Fruit fly (Drosophila melanogaster) whole organism, prepupa: ENCODE results near the gene CG13721.

Experiments
- Blimp-1 ChIP-seq: fragments of 200-800 bp; sonication (Bioruptor generic); optimal IDR thresholded peaks from 3 replicates; lab custom pipeline; 2017; ENCODE audit warnings: missing biosample characterization, missing genetic modification characterization, mild to moderate bottlenecking, moderate library complexity, missing genetic modification reagents
- CG10631 ChIP-seq: fragments of 200-800 bp; sonication (Bioruptor generic); optimal IDR thresholded peaks from 2 replicates; lab custom pipeline; 2016; ENCODE audit warnings: missing biosample characterization, missing genetic modification characterization
- CG10669 ChIP-seq: fragments of 200-800 bp; sonication (Bioruptor generic); optimal IDR thresholded peaks from 3 replicates; lab custom pipeline; 2018; ENCODE audit warnings: missing biosample characterization, mild to moderate bottlenecking, missing genetic modification characterization, moderate library complexity
- CG11762 ChIP-seq: fragments of 200-800 bp; sonication (Bioruptor generic); optimal IDR thresholded peaks from 3 replicates; lab custom pipeline; 2016; ENCODE audit warnings: missing biosample characterization, missing genetic modification characterization; ENCODE audit not compliant: insufficient read depth
- CG15336 ChIP-seq: fragments of 200-800 bp; sonication (Bioruptor generic); IDR thresholded peaks from 2 replicates; pipeline ENCODE4 v1.3.6; 2022; ENCODE audit warnings: missing biosample characterization, missing genetic modification characterization
- CG1621 ChIP-seq: fragments of 200-800 bp; sonication (Bioruptor generic); optimal IDR thresholded peaks from 3 replicates; lab custom pipeline; 2018; ENCODE audit warnings: missing biosample characterization, mild to moderate bottlenecking, missing genetic modification characterization
- CG3032 ChIP-seq: fragments of 200-800 bp; optimal IDR thresholded peaks from 2 replicates; lab custom pipeline; 2019; ENCODE audit warnings: missing biosample characterization, mild to moderate bottlenecking, missing genetic modification characterization, moderate library complexity
- CG32006 ChIP-seq: fragments of 200-800 bp; sonication (Bioruptor generic); optimal IDR thresholded peaks from 3 replicates; lab custom pipeline; 2017; ENCODE audit warnings: missing biosample characterization, mild to moderate bottlenecking, missing genetic modification characterization
- CG34406 ChIP-seq: fragments of 200-800 bp; sonication (Bioruptor generic); optimal IDR thresholded peaks from 3 replicates; lab custom pipeline; 2016; ENCODE audit warnings: missing biosample characterization, missing genetic modification characterization
- CG3919 ChIP-seq: fragments of 200-800 bp; sonication (Bioruptor generic); optimal IDR thresholded peaks from 3 replicates; lab custom pipeline; 2016; ENCODE audit warnings: missing biosample characterization, missing genetic modification characterization
- CG4318 ChIP-seq: fragments of 200-800 bp; sonication (Bioruptor generic); optimal IDR thresholded peaks from 3 replicates; lab custom pipeline; 2017; ENCODE audit warnings: missing biosample characterization, mild to moderate bottlenecking, missing genetic modification characterization
- CG6163 ChIP-seq: fragments of 200-800 bp; sonication (Bioruptor generic); IDR thresholded peaks from 3 replicates; pipeline ENCODE4 v1.3.6; 2022; ENCODE audit warnings: missing biosample characterization, missing genetic modification characterization
- CG6276 ChIP-seq: fragments of 200-800 bp; sonication (Bioruptor generic); optimal IDR thresholded peaks from 2 replicates; lab custom pipeline; 2017; ENCODE audit warnings: missing biosample characterization, mild to moderate bottlenecking, missing genetic modification characterization
- CG6792 ChIP-seq: fragments of 200-800 bp; sonication (Bioruptor generic); optimal IDR thresholded peaks from 3 replicates; lab custom pipeline; 2016; ENCODE audit warnings: missing biosample characterization, missing genetic modification characterization
- CG6808 ChIP-seq: fragments of 200-800 bp; sonication (Bioruptor generic); optimal IDR thresholded peaks from 3 replicates; lab custom pipeline; 2017; ENCODE audit warnings: missing biosample characterization, missing genetic modification characterization, mild to moderate bottlenecking, moderate library complexity, missing genetic modification reagents
- CG7368 ChIP-seq: fragments of 200-800 bp; sonication (Bioruptor generic); optimal IDR thresholded peaks from 3 replicates; lab custom pipeline; 2016; ENCODE audit warnings: missing biosample characterization, missing genetic modification characterization
- CG8119 ChIP-seq: fragments of 200-800 bp; sonication (Bioruptor generic); IDR thresholded peaks from 3 replicates; pipeline ENCODE4 v1.3.6; 2022; ENCODE audit warnings: missing biosample characterization, missing genetic modification characterization
- CG8632 ChIP-seq: fragments of 200-800 bp; sonication (Bioruptor generic); optimal IDR thresholded peaks from 3 replicates; lab custom pipeline; 2016; ENCODE audit warnings: missing biosample characterization, missing genetic modification characterization
- CG9139 ChIP-seq: fragments of 200-800 bp; sonication (Bioruptor generic); optimal IDR thresholded peaks from 3 replicates; lab custom pipeline; 2017; ENCODE audit warnings: missing biosample characterization, mild to moderate bottlenecking, missing genetic modification characterization
- Eip75B ChIP-seq: fragments of 200-800 bp; sonication (Bioruptor generic); optimal IDR thresholded peaks from 3 replicates; lab custom pipeline; 2016; ENCODE audit warnings: missing biosample characterization, missing genetic modification characterization
- Eip78C ChIP-seq: fragments of 200-800 bp; sonication (Bioruptor generic); peaks from one replicate; lab custom pipeline; 2016; ENCODE audit warnings: missing biosample characterization, missing genetic modification characterization
- Ets21C ChIP-seq: fragments of 200-800 bp; sonication (Bioruptor generic); optimal IDR thresholded peaks from 3 replicates; lab custom pipeline; 2016; ENCODE audit warnings: missing biosample characterization, missing genetic modification characterization
- Ets96B ChIP-seq: fragments of 200-800 bp; optimal IDR thresholded peaks from 2 replicates; lab custom pipeline; 2019; ENCODE audit warnings: missing biosample characterization, mild to moderate bottlenecking, missing genetic modification characterization, moderate library complexity
- Gug ChIP-seq: fragments of 200-800 bp; sonication (Bioruptor generic); IDR thresholded peaks from 2 replicates; pipeline ENCODE4 v1.3.6; 2022; ENCODE audit warnings: missing biosample characterization, missing genetic modification characterization
- Hr38 ChIP-seq: sonication (Bioruptor generic); optimal IDR thresholded peaks from 2 replicates; lab custom pipeline; 2016; ENCODE audit warnings: missing biosample characterization, missing genetic modification characterization
- Hr39 ChIP-seq: fragments of 200-800 bp; sonication (Bioruptor generic); optimal IDR thresholded peaks from 2 replicates; lab custom pipeline; 2016; ENCODE audit warnings: missing biosample characterization, missing genetic modification characterization
- Lpt ChIP-seq: fragments of 200-800 bp; sonication (Bioruptor generic); optimal IDR thresholded peaks from 3 replicates; lab custom pipeline; 2016; ENCODE audit warnings: missing biosample characterization, missing genetic modification characterization
- Met ChIP-seq: fragments of 200-800 bp; sonication (Bioruptor generic); optimal IDR thresholded peaks from 3 replicates; lab custom pipeline; 2016; ENCODE audit warnings: missing biosample characterization, missing genetic modification characterization
- OdsH ChIP-seq: fragments of 200-800 bp; sonication (Bioruptor generic); optimal IDR thresholded peaks from 3 replicates; lab custom pipeline; 2016; ENCODE audit warnings: missing biosample characterization, missing genetic modification characterization
- Smox ChIP-seq: fragments of 200-800 bp; sonication (Bioruptor generic); optimal IDR thresholded peaks from 3 replicates; lab custom pipeline; 2016; ENCODE audit warnings: missing biosample characterization, missing genetic modification characterization
- Sox102F ChIP-seq: fragments of 200-800 bp; sonication (Bioruptor generic); optimal IDR thresholded peaks from 2 replicates; lab custom pipeline; 2016; ENCODE audit warnings: missing biosample characterization, mild to moderate bottlenecking, missing genetic modification characterization
- Sox14 ChIP-seq: fragments of 200-800 bp; sonication (Bioruptor generic); optimal IDR thresholded peaks from 3 replicates; lab custom pipeline; 2016; ENCODE audit warnings: missing biosample characterization, missing genetic modification characterization
- acj6 ChIP-seq: fragments of 200-800 bp; sonication (Bioruptor generic); optimal IDR thresholded peaks from 3 replicates; lab custom pipeline; 2016; ENCODE audit warnings: missing biosample characterization, missing genetic modification characterization
- cyc ChIP-seq: fragments of 200-800 bp; sonication (Bioruptor generic); optimal IDR thresholded peaks from 3 replicates; lab custom pipeline; 2016; ENCODE audit warnings: missing biosample characterization, missing genetic modification characterization
- dac ChIP-seq: fragments of 200-800 bp; sonication (Bioruptor generic); optimal IDR thresholded peaks from 2 replicates; lab custom pipeline; 2017; ENCODE audit warnings: missing biosample characterization, mild to moderate bottlenecking, missing genetic modification characterization
- eg ChIP-seq: fragments of 200-800 bp; sonication (Bioruptor generic); IDR thresholded peaks from 3 replicates; pipeline ENCODE4 v1.3.6; 2022; ENCODE audit warnings: missing biosample characterization, missing genetic modification characterization
- esn ChIP-seq: fragments of 200-800 bp; sonication (Bioruptor generic); optimal IDR thresholded peaks from 2 replicates; lab custom pipeline; 2016; ENCODE audit warnings: missing biosample characterization, mild to moderate bottlenecking, missing genetic modification characterization, moderate library complexity
- fd59A ChIP-seq: fragments of 200-800 bp; sonication (Bioruptor generic); optimal IDR thresholded peaks from 2 replicates; lab custom pipeline; 2017; ENCODE audit warnings: missing biosample characterization, mild to moderate bottlenecking, missing genetic modification characterization, missing genetic modification reagents
- fd85E ChIP-seq: fragments of 200-800 bp; sonication (Bioruptor generic); optimal IDR thresholded peaks from 3 replicates; lab custom pipeline; 2016; ENCODE audit warnings: missing biosample characterization, missing genetic modification characterization
- fkh ChIP-seq: fragments of 200-800 bp; sonication (Bioruptor generic); optimal IDR thresholded peaks from 3 replicates; lab custom pipeline; 2017; ENCODE audit warnings: missing biosample characterization, mild to moderate bottlenecking, missing genetic modification characterization, moderate library complexity
- lz ChIP-seq: fragments of 200-800 bp; sonication (Bioruptor generic); optimal IDR thresholded peaks from 3 replicates; lab custom pipeline; 2016; ENCODE audit warnings: missing biosample characterization, missing genetic modification characterization
- net ChIP-seq: fragments of 200-800 bp; sonication (Bioruptor generic); optimal IDR thresholded peaks from 3 replicates; lab custom pipeline; 2016; ENCODE audit warnings: missing biosample characterization, missing genetic modification characterization
- pdm3 ChIP-seq: fragments of 200-800 bp; sonication (Bioruptor generic); optimal IDR thresholded peaks from 3 replicates; lab custom pipeline; 2016; ENCODE audit warnings: missing biosample characterization, missing genetic modification characterization
- salr ChIP-seq, 2 experiments: fragments of 200-800 bp; sonication (Bioruptor generic); optimal IDR thresholded peaks; 3 replicates each; lab custom pipeline; 2016 to 2018; ENCODE audit warnings: missing biosample characterization in 2 of 2, missing genetic modification characterization in 2 of 2, mild to moderate bottlenecking in 1 of 2
- ss ChIP-seq, 2 experiments: fragments of 200-800 bp; sonication (Bioruptor generic); optimal IDR thresholded peaks; 2 replicates in 1 of 2; 3 replicates in 1 of 2; lab custom pipeline; 2017 to 2018; ENCODE audit warnings: mild to moderate bottlenecking in 2 of 2, missing biosample characterization in 2 of 2, missing genetic modification characterization in 2 of 2, moderate library complexity in 1 of 2
- svp ChIP-seq: fragments of 200-800 bp; sonication (Bioruptor generic); peaks from one replicate; lab custom pipeline; 2016; ENCODE audit warnings: missing biosample characterization, missing genetic modification characterization
- topi ChIP-seq: fragments of 200-800 bp; sonication (Bioruptor generic); optimal IDR thresholded peaks from 3 replicates; lab custom pipeline; 2016; ENCODE audit warnings: missing biosample characterization, missing genetic modification characterization

CG13721 gene

dm6 chr3L:4532841-4533619, 35.5 kb upstream of the CG13721 start, which contains the start of gene CG11353:
CG11353 (plus strand) TSS chr3L:4533170.
- TF ChIP-seq salr (GFP tag; optimal IDR thresholded peaks at IDR 0.05; lab: Kevin White, UChicago) (no peak), CG6163 (GFP tag; lab: Robert Waterston, UW) (0 out of 3 replicates have a peak, but pooled peaks have one; percentile 20), Eip78C (GFP tag; lab: Kevin White, UChicago) (peak; percentile 41), Met (GFP tag; lab: Kevin White, UChicago) (no peak), CG4318 (GFP tag; lab: Kevin White, UChicago) (no peak), CG34406 (GFP tag; lab: Kevin White, UChicago) (peak; percentile 9), CG6276 (GFP tag; lab: Kevin White, UChicago) (no peak), svp (GFP tag; lab: Kevin White, UChicago) (peak; percentile 28), CG9139 (GFP tag; lab: Kevin White, UChicago) (no peak), Blimp-1 (GFP tag; lab: Kevin White, UChicago) (peak; percentile 85), CG6808 (GFP tag; lab: Kevin White, UChicago) (no peak), CG1621 (tag; lab: Kevin White, UChicago) (peak; percentile 44), fkh (peak; percentile 41)

- no peak for TF ChIP-seq Smox (GFP tag; lab: Kevin White, UChicago)
- no peak for TF ChIP-seq pdm3 (GFP tag; lab: Kevin White, UChicago)
- TF ChIP-seq Eip75B (GFP tag; lab: Kevin White, UChicago): no peak
- TF ChIP-seq CG10669 (GFP tag; lab: Kevin White, UChicago): no peak
- no peak for TF ChIP-seq fd59A
- no peak for TF ChIP-seq topi (GFP tag; lab: Kevin White, UChicago)
- TF ChIP-seq CG9139 (GFP tag; lab: Kevin White, UChicago): no peak
- no peak for TF ChIP-seq esn (GFP tag; lab: Kevin White, UChicago)
- TF ChIP-seq Gug (GFP tag; lab: Robert Waterston, UW): no peak
- TF ChIP-seq CG10631 (GFP tag; lab: Kevin White, UChicago): no peak
- TF ChIP-seq ss (GFP tag; optimal IDR thresholded peaks at IDR 0.05; lab: Kevin White, UChicago): peak; percentile 17 to 36
- TF ChIP-seq CG11762 (GFP tag; lab: Kevin White, UChicago): no peak
- TF ChIP-seq dac: no peak
- TF ChIP-seq net (GFP tag; lab: Kevin White, UChicago): peak; percentile 35
- TF ChIP-seq eg (GFP tag; lab: Robert Waterston, UW): peak; percentile 61; the same call in 1 of the 3 replicates
- TF ChIP-seq Sox102F (GFP tag; lab: Kevin White, UChicago): no peak
- no peak for TF ChIP-seq acj6 (GFP tag; lab: Kevin White, UChicago)
- no peak for TF ChIP-seq fd85E
- TF ChIP-seq Blimp-1 (GFP tag; lab: Kevin White, UChicago): no peak
- no peak for TF ChIP-seq Eip78C (GFP tag; lab: Kevin White, UChicago)
- no peak for TF ChIP-seq Sox14 (GFP tag; lab: Kevin White, UChicago)
- peak; percentile 27 for TF ChIP-seq fkh
- no peak for TF ChIP-seq CG32006
- no peak for TF ChIP-seq CG3032 (tag; lab: Kevin White, UChicago)
- TF ChIP-seq CG8119 (GFP tag; lab: Robert Waterston, UW): peak; percentile 21; the same call in 1 of the 3 replicates
- TF ChIP-seq Lpt: no peak
- TF ChIP-seq cyc (GFP tag; lab: Kevin White, UChicago): no peak
- TF ChIP-seq OdsH (GFP tag; lab: Kevin White, UChicago): no peak
- no peak for TF ChIP-seq Hr38 (GFP tag; lab: Kevin White, UChicago)
- TF ChIP-seq Ets21C: no peak
- TF ChIP-seq lz: no peak
- no peak for TF ChIP-seq CG6808 (GFP tag; lab: Kevin White, UChicago)
- TF ChIP-seq CG6163 (GFP tag; lab: Robert Waterston, UW): no peak
- TF ChIP-seq CG15336 (GFP tag; lab: Robert Waterston, UW): no peak; the same call in 1 of the 2 replicates
- TF ChIP-seq CG3919 (GFP tag; lab: Kevin White, UChicago): peak; percentile 3
- no peak for TF ChIP-seq Hr39 (GFP tag; lab: Kevin White, UChicago)
- no peak for TF ChIP-seq CG8632 (GFP tag; lab: Kevin White, UChicago)
- TF ChIP-seq CG7368 (GFP tag; lab: Kevin White, UChicago): no peak
- no peak for TF ChIP-seq CG6792 (GFP tag; lab: Kevin White, UChicago)
- TF ChIP-seq CG34406 (GFP tag; lab: Kevin White, UChicago): no peak
- peak; percentile 8 for TF ChIP-seq CG6276 (GFP tag; lab: Kevin White, UChicago)
- no peak for TF ChIP-seq Ets96B (tag; lab: Kevin White, UChicago)
Measured at dm6 chr3L:4531941-4532478, 34.4 kb upstream of the CG13721 start, which contains the start of gene Tie. Tie (minus strand) TSS chr3L:4532145.
